Fruit fly (Drosophila melanogaster): ENCODE data around the gene hiw.
A peak's percentile ranks its signal among the peaks of the same experiment; 100 is the strongest.

Gene hiw

dm6 chrX:15062619-15063018, 610 bp downstream of the hiw start (continued):
- TF ChIP-seq CG6813 (GFP tag; optimal IDR thresholded peaks at IDR 0.05) (no peak), onecut (GFP tag; IDR thresholded peaks at IDR 0.05) (peak; percentile 98), trem (tag; optimal IDR thresholded peaks at IDR 0.05) (peak; percentile 98), cas (GFP tag; IDR thresholded peaks at IDR 0.05) (no peak), Med (GFP tag) (peak; percentile 14), CHES-1-like (GFP tag; optimal IDR thresholded peaks at IDR 0.05) (no peak), cwo (GFP tag; optimal IDR thresholded peaks at IDR 0.05) (no peak), insv (GFP tag; optimal IDR thresholded peaks at IDR 0.05) (no peak), CG3407 (GFP tag; optimal IDR thresholded peaks at IDR 0.05) (no peak), gcm (GFP tag; optimal IDR thresholded peaks at IDR 0.05) (no peak), exex (tag; optimal IDR thresholded peaks at IDR 0.05) (no peak), CG17328 (GFP tag; IDR thresholded peaks at IDR 0.05) (no peak), YL-1 (GFP tag; optimal IDR thresholded peaks at IDR 0.05) (peak; percentile 9), al (GFP tag; IDR thresholded peaks at IDR 0.05) (no peak), pita (GFP tag; optimal IDR thresholded peaks at IDR 0.05) (no peak), MTF-1 (GFP tag; optimal IDR thresholded peaks at IDR 0.05; ENCODE audit: borderline replicate concordance) (no peak), Ets65A (GFP tag) (peak; percentile 84), Atf-2 (GFP tag; optimal IDR thresholded peaks at IDR 0.05) (no peak), MBD-R2 (GFP tag; IDR thresholded peaks at IDR 0.05) (peak; percentile 51), hb (GFP tag; IDR thresholded peaks at IDR 0.05; ENCODE audit: partially characterized antibody) (no peak), sima (GFP tag; optimal IDR thresholded peaks at IDR 0.05) (no peak), lmd (GFP tag; IDR thresholded peaks at IDR 0.05) (no peak)

dm6 chrX:15048713-15049112, 14.5 kb downstream of the hiw start:
- TF ChIP-seq Med (GFP tag) = peak; percentile 22
- no peak for TF ChIP-seq Bgb (GFP tag; IDR thresholded peaks at IDR 0.05; ENCODE audit: partially characterized antibody)
- no peak for TF ChIP-seq CG31388 (GFP tag; optimal IDR thresholded peaks at IDR 0.05)
- TF ChIP-seq CG18476 (GFP tag; optimal IDR thresholded peaks at IDR 0.05) = no peak
- TF ChIP-seq mirr (GFP tag; optimal IDR thresholded peaks at IDR 0.05) = peak; percentile 39
- TF ChIP-seq odd (GFP tag; optimal IDR thresholded peaks at IDR 0.05) = no peak
- peak; percentile 10 for TF ChIP-seq pfk (GFP tag; optimal IDR thresholded peaks at IDR 0.05)
- TF ChIP-seq CG2120 (GFP tag; optimal IDR thresholded peaks at IDR 0.05) = no peak
- no peak for TF ChIP-seq CG7963 (GFP tag; IDR thresholded peaks at IDR 0.05; ENCODE audit: partially characterized antibody)
- TF ChIP-seq CG34376 (GFP tag; optimal IDR thresholded peaks at IDR 0.05) = peak; percentile 62
- TF ChIP-seq CG6791 (GFP tag; IDR thresholded peaks at IDR 0.05; ENCODE audit: partially characterized antibody) = no peak
- no peak for TF ChIP-seq CG12071 (GFP tag; optimal IDR thresholded peaks at IDR 0.05)
- TF ChIP-seq CG33557 (GFP tag; optimal IDR thresholded peaks at IDR 0.05) = no peak
- no peak for TF ChIP-seq Asciz (GFP tag; optimal IDR thresholded peaks at IDR 0.05)
- peak; percentile 25 for TF ChIP-seq lab (GFP tag; optimal IDR thresholded peaks at IDR 0.05)
- TF ChIP-seq knrl (GFP tag; IDR thresholded peaks at IDR 0.05; ENCODE audit: partially characterized antibody) = no peak
- peak; percentile 36 for TF ChIP-seq grn (GFP tag; optimal IDR thresholded peaks at IDR 0.05)
- TF ChIP-seq sug (tag; optimal IDR thresholded peaks at IDR 0.05) = peak; percentile 26
- no peak for TF ChIP-seq vnd (GFP tag; IDR thresholded peaks at IDR 0.05; ENCODE audit: partially characterized antibody)
- no peak for TF ChIP-seq ro (GFP tag; IDR thresholded peaks at IDR 0.05)
- TF ChIP-seq CG10543 (GFP tag; optimal IDR thresholded peaks at IDR 0.05) = peak; percentile 52
- peak; percentile 78; the same call in 1 of the 4 replicates for TF ChIP-seq chinmo (GFP tag; IDR thresholded peaks at IDR 0.05; ENCODE audit: partially characterized antibody)
- TF ChIP-seq dpn (GFP tag; optimal IDR thresholded peaks at IDR 0.05) = no peak
- peak; percentile 55; the same call in 2 of the 3 replicates for TF ChIP-seq z (GFP tag; IDR thresholded peaks at IDR 0.05)
- TF ChIP-seq ftz-f1 (GFP tag; optimal IDR thresholded peaks at IDR 0.05) = peak; percentile 88
- TF ChIP-seq CG4730 (GFP tag; IDR thresholded peaks at IDR 0.05) = no peak
- TF ChIP-seq GATAe (GFP tag; conservative IDR thresholded peaks at IDR 0.05) = peak; percentile 86
- no peak for TF ChIP-seq zen2 (GFP tag; IDR thresholded peaks at IDR 0.05; ENCODE audit: partially characterized antibody)
- TF ChIP-seq CoRest (tag; optimal IDR thresholded peaks at IDR 0.05) = no peak
- no peak for TF ChIP-seq Hr3 (GFP tag; optimal IDR thresholded peaks at IDR 0.05)
